Worm (Caenorhabditis elegans): ENCODE data around the gene ttr-28.

DNA sequence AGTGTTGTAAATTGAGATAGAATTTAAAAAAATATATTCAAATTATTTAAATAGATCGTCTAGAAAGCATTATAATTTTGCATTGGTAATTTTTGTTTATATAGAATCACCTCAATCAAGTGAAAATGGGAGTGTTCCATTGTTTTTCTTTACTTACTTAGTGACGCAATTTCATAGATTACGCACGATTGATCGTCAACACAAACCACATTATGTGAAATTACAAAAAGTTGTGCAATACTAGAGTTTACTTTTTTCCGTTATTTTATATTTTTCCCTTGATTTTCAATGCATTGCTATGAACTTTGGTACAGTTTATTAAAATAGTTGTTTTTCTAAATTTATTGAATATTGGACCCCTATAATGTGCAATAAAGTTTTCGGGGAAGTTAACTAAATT lies 34.5 kb upstream of the ttr-28 start, which contains the start of gene T16G1.5:
- TF ChIP-seq F39B2.1 (GFP tag; IDR thresholded peaks at IDR 0.05) (no peak), xnd-1 (tag; optimal IDR thresholded peaks at IDR 0.05) (no peak), Y67H2A.10 (GFP tag; conservative IDR thresholded peaks at IDR 0.05) (no peak), rec-8 (tag; optimal IDR thresholded peaks at IDR 0.05) (no peak), egl-18 (GFP tag; IDR thresholded peaks at IDR 0.05) (no peak), ztf-25 (GFP tag; IDR thresholded peaks at IDR 0.05) (no peak), dpl-1 (GFP tag; optimal IDR thresholded peaks at IDR 0.05) (no peak), K11D2.4 (GFP tag; IDR thresholded peaks at IDR 0.05) (no peak), B0035.1 (tag; optimal IDR thresholded peaks at IDR 0.05) (no peak)

All from whole organism, young adult.